Fruit fly (Drosophila melanogaster): ENCODE measurements around the gene CG9147.
A peak's percentile ranks its signal among the peaks of the same experiment; 100 is the strongest.

CG9147 gene

dm6 chr2L:6098479-6099269 lies 32.9 kb downstream of the CG9147 start, which contains the start of gene CG9175 (continued):
- TF ChIP-seq Camta (GFP tag; optimal IDR thresholded peaks at IDR 0.05): peak; percentile 3
- peak; percentile 5 for TF ChIP-seq luna (GFP tag; optimal IDR thresholded peaks at IDR 0.05)
- no peak for TF ChIP-seq emc (GFP tag; optimal IDR thresholded peaks at IDR 0.05)
- no peak for TF ChIP-seq fru (optimal IDR thresholded peaks at IDR 0.05)
- TF ChIP-seq cato (GFP tag; optimal IDR thresholded peaks at IDR 0.05; ENCODE audit: borderline replicate concordance): no peak
- no peak for TF ChIP-seq CG6683 (GFP tag; optimal IDR thresholded peaks at IDR 0.05)
- no peak for TF ChIP-seq CG17802 (tag; optimal IDR thresholded peaks at IDR 0.05)
- no peak for TF ChIP-seq dan (GFP tag; IDR thresholded peaks at IDR 0.05)
- no peak for TF ChIP-seq CG9876 (GFP tag; optimal IDR thresholded peaks at IDR 0.05)
- TF ChIP-seq CG12659 (GFP tag; optimal IDR thresholded peaks at IDR 0.05): peak; percentile 88
- peak; percentile 75; the same call in 1 of the 2 replicates for TF ChIP-seq nerfin-2 (GFP tag; IDR thresholded peaks at IDR 0.05; ENCODE audit: partially characterized antibody)
- TF ChIP-seq Med (GFP tag): peak; percentile 93
- TF ChIP-seq CrebB (tag; optimal IDR thresholded peaks at IDR 0.05): peak; percentile 42
- no peak for TF ChIP-seq cg (GFP tag; optimal IDR thresholded peaks at IDR 0.05)
- TF ChIP-seq Meics (GFP tag; optimal IDR thresholded peaks at IDR 0.05): peak; percentile 42
- no peak for TF ChIP-seq CG11560 (tag; IDR thresholded peaks at IDR 0.05)
- peak; percentile 66 for TF ChIP-seq Rfx (GFP tag; IDR thresholded peaks at IDR 0.05)
- TF ChIP-seq CG8944 (GFP tag; optimal IDR thresholded peaks at IDR 0.05): no peak
- TF ChIP-seq Fer2 (tag; optimal IDR thresholded peaks at IDR 0.05): no peak
- TF ChIP-seq CG8924 (tag; optimal IDR thresholded peaks at IDR 0.05): peak; percentile 72
- no peak for TF ChIP-seq tgo (GFP tag; IDR thresholded peaks at IDR 0.05)
- TF ChIP-seq CG9609 (GFP tag; optimal IDR thresholded peaks at IDR 0.05): no peak
- TF ChIP-seq CG15011 (GFP tag; optimal IDR thresholded peaks at IDR 0.05): no peak
- TF ChIP-seq CG3838 (GFP tag; optimal IDR thresholded peaks at IDR 0.05): no peak
- TF ChIP-seq ac (GFP tag; optimal IDR thresholded peaks at IDR 0.05): no peak
- TF ChIP-seq CG30020 (tag; optimal IDR thresholded peaks at IDR 0.05): peak; percentile 33
- TF ChIP-seq ind (GFP tag; optimal IDR thresholded peaks at IDR 0.05): peak; percentile 7
- TF ChIP-seq Usf (GFP tag; optimal IDR thresholded peaks at IDR 0.05): no peak
- TF ChIP-seq toy (GFP tag; IDR thresholded peaks at IDR 0.05): no peak
- no peak for TF ChIP-seq prd (optimal IDR thresholded peaks at IDR 0.05)
- TF ChIP-seq prd (GFP tag; IDR thresholded peaks at IDR 0.05): 0 out of 3 replicates have a peak, but pooled peaks have one; percentile 18
- no peak for TF ChIP-seq D19B (GFP tag; optimal IDR thresholded peaks at IDR 0.05)
- peak; percentile 13; the same call in 1 of the 2 replicates for TF ChIP-seq Oaz (GFP tag; IDR thresholded peaks at IDR 0.05)
- peak; percentile 88 for TF ChIP-seq mld (GFP tag; IDR thresholded peaks at IDR 0.05; ENCODE audit: partially characterized antibody)
- TF ChIP-seq CG10543 (GFP tag; optimal IDR thresholded peaks at IDR 0.05): peak; percentile 67
- TF ChIP-seq CG2120 (GFP tag; optimal IDR thresholded peaks at IDR 0.05): peak; percentile 61
- peak; percentile 43 for TF ChIP-seq mirr (GFP tag; optimal IDR thresholded peaks at IDR 0.05)
- no peak for TF ChIP-seq kay (GFP tag; optimal IDR thresholded peaks at IDR 0.05)
- TF ChIP-seq CG32772 (GFP tag; IDR thresholded peaks at IDR 0.05): no peak
- TF ChIP-seq CG15696 (tag; optimal IDR thresholded peaks at IDR 0.05): peak; percentile 3
- TF ChIP-seq CG4282 (GFP tag; optimal IDR thresholded peaks at IDR 0.05): no peak
- no peak for TF ChIP-seq CG11723 (GFP tag; optimal IDR thresholded peaks at IDR 0.05)
- peak; percentile 19 for TF ChIP-seq CG10209 (GFP tag; optimal IDR thresholded peaks at IDR 0.05)
- peak; percentile 7 for TF ChIP-seq pb (GFP tag; optimal IDR thresholded peaks at IDR 0.05)
- TF ChIP-seq Atf3 (GFP tag; optimal IDR thresholded peaks at IDR 0.05): no peak
- peak; percentile 83 for TF ChIP-seq row (GFP tag; IDR thresholded peaks at IDR 0.05)
- peak; percentile 28 for TF ChIP-seq CG13424 (tag; optimal IDR thresholded peaks at IDR 0.05)
- TF ChIP-seq Ets97D (GFP tag; optimal IDR thresholded peaks at IDR 0.05): peak; percentile 82
- TF ChIP-seq Aef1 (GFP tag; IDR thresholded peaks at IDR 0.05): no peak
- TF ChIP-seq CG2875 (GFP tag; optimal IDR thresholded peaks at IDR 0.05): no peak

Measured in whole organism, embryonic.